Worm (Caenorhabditis elegans): ENCODE data around the gene F41G3.21.

F41G3.21 gene

ce11 chrII:6756232-6756631 is 3.5 kb upstream of the F41G3.21 start, which contains the start of gene F41G3.3:
TSS of gene F41G3.3 (plus strand) at chrII:6756532.
- TF ChIP-seq hnd-1 (tag; optimal IDR thresholded peaks at IDR 0.05) = no peak
- TF ChIP-seq tbx-11 (GFP tag; IDR thresholded peaks at IDR 0.05) = no peak
- TF ChIP-seq B0310.2 (tag; optimal IDR thresholded peaks at IDR 0.05) = no peak
- TF ChIP-seq ama-1 (optimal IDR thresholded peaks at IDR 0.05) = no peak
- no peak for TF ChIP-seq ceh-13 (GFP tag; optimal IDR thresholded peaks at IDR 0.05)
- TF ChIP-seq tra-4 (tag; optimal IDR thresholded peaks at IDR 0.05) = no peak

- TF ChIP-seq tbx-11 (GFP tag; IDR thresholded peaks at IDR 0.05) = no peak
- TF ChIP-seq ama-1 (optimal IDR thresholded peaks at IDR 0.05) = no peak
- no peak for TF ChIP-seq tbx-37 (GFP tag; conservative IDR thresholded peaks at IDR 0.05)
- TF ChIP-seq B0310.2 (tag; optimal IDR thresholded peaks at IDR 0.05) = no peak
- TF ChIP-seq hmbx-1 (tag; optimal IDR thresholded peaks at IDR 0.05) = no peak
- no peak for TF ChIP-seq sea-1 (GFP tag; conservative IDR thresholded peaks at IDR 0.05)
- TF ChIP-seq F13C5.2 (tag; optimal IDR thresholded peaks at IDR 0.05) = no peak
- TF ChIP-seq pes-1 (GFP tag; IDR thresholded peaks at IDR 0.05) = no peak
- no peak for TF ChIP-seq hnd-1 (tag; optimal IDR thresholded peaks at IDR 0.05)
- TF ChIP-seq flt-1 (GFP tag; IDR thresholded peaks at IDR 0.05) = no peak
- TF ChIP-seq ets-7 (tag; optimal IDR thresholded peaks at IDR 0.05) = no peak
- TF ChIP-seq ceh-13 (GFP tag; optimal IDR thresholded peaks at IDR 0.05) = no peak
- no peak for TF ChIP-seq ceh-36 (tag; optimal IDR thresholded peaks at IDR 0.05)
- TF ChIP-seq aly-1 (tag; optimal IDR thresholded peaks at IDR 0.05) = no peak
- TF ChIP-seq hmg-4 (GFP tag; optimal IDR thresholded peaks at IDR 0.05) = no peak
- no peak for TF ChIP-seq scrt-1 (GFP tag; IDR thresholded peaks at IDR 0.05)
- TF ChIP-seq tra-4 (tag; optimal IDR thresholded peaks at IDR 0.05) = no peak
Measured at ce11 chrII:6754671-6755224, 2.0 kb upstream of the F41G3.21 start, which contains the start of the genes srx-95 and fis-1. TSS of gene srx-95 (minus strand) at chrII:6754771. TSS of gene fis-1 (plus strand) at chrII:6755174.

ce11 chrII:6752027-6752426 is 723 bp downstream of the F41G3.21 start, which contains the start of gene F41G3.19:
TSS of gene F41G3.19 (minus strand) at chrII:6752127.
- no peak for TF ChIP-seq ama-1 (optimal IDR thresholded peaks at IDR 0.05)
- TF ChIP-seq tbx-37 (GFP tag; conservative IDR thresholded peaks at IDR 0.05) = no peak
- no peak for TF ChIP-seq ceh-36 (tag; optimal IDR thresholded peaks at IDR 0.05)

ce11 chrII:6750929-6751328 is 1.8 kb downstream of the F41G3.21 start, which contains the start of gene F41G3.20:
TSS of gene F41G3.20 (minus strand) at chrII:6751029.
- TF ChIP-seq hnd-1 (tag; optimal IDR thresholded peaks at IDR 0.05) (no peak), tra-4 (tag; optimal IDR thresholded peaks at IDR 0.05) (no peak)

- TF ChIP-seq ama-1 (optimal IDR thresholded peaks at IDR 0.05) = no peak
- TF ChIP-seq tbx-37 (GFP tag; conservative IDR thresholded peaks at IDR 0.05) = no peak
- TF ChIP-seq hmg-4 (GFP tag; optimal IDR thresholded peaks at IDR 0.05) = no peak
- no peak for TF ChIP-seq flt-1 (GFP tag; IDR thresholded peaks at IDR 0.05)
- no peak for TF ChIP-seq tbx-11 (GFP tag; IDR thresholded peaks at IDR 0.05)
- no peak for TF ChIP-seq sea-1 (GFP tag; conservative IDR thresholded peaks at IDR 0.05)
- TF ChIP-seq tra-4 (tag; optimal IDR thresholded peaks at IDR 0.05) = no peak
- no peak for TF ChIP-seq ceh-13 (GFP tag; optimal IDR thresholded peaks at IDR 0.05)
- no peak for TF ChIP-seq aly-1 (tag; optimal IDR thresholded peaks at IDR 0.05)
- TF ChIP-seq ets-7 (tag; optimal IDR thresholded peaks at IDR 0.05) = no peak
Measured at ce11 chrII:6749422-6749821, 3.3 kb downstream of the F41G3.21 start, which contains the start of gene F41G3.10. TSS of gene F41G3.10 (minus strand) at chrII:6749522.

- TF ChIP-seq hmbx-1 (tag; optimal IDR thresholded peaks at IDR 0.05) (no peak), hnd-1 (tag; optimal IDR thresholded peaks at IDR 0.05) (no peak), F13C5.2 (tag; optimal IDR thresholded peaks at IDR 0.05) (no peak), sea-1 (GFP tag; conservative IDR thresholded peaks at IDR 0.05) (no peak), scrt-1 (GFP tag; IDR thresholded peaks at IDR 0.05) (no peak), tbx-11 (GFP tag; IDR thresholded peaks at IDR 0.05) (no peak), flt-1 (GFP tag; IDR thresholded peaks at IDR 0.05) (no peak), ceh-36 (tag; optimal IDR thresholded peaks at IDR 0.05) (no peak), ets-7 (tag; optimal IDR thresholded peaks at IDR 0.05) (no peak), tbx-37 (GFP tag; conservative IDR thresholded peaks at IDR 0.05) (no peak), aly-1 (tag; optimal IDR thresholded peaks at IDR 0.05) (no peak), pes-1 (GFP tag; IDR thresholded peaks at IDR 0.05) (no peak), tra-4 (tag; optimal IDR thresholded peaks at IDR 0.05) (no peak), hmg-4 (GFP tag; optimal IDR thresholded peaks at IDR 0.05) (no peak), B0310.2 (tag; optimal IDR thresholded peaks at IDR 0.05) (no peak), ama-1 (optimal IDR thresholded peaks at IDR 0.05) (no peak), ceh-13 (GFP tag; optimal IDR thresholded peaks at IDR 0.05) (no peak)
Measured at ce11 chrII:6746404-6746803, 6.3 kb downstream of the F41G3.21 start, which contains the start of gene F41G3.5. TSS of gene F41G3.5 (plus strand) at chrII:6746704.

- TF ChIP-seq ceh-13 (GFP tag; optimal IDR thresholded peaks at IDR 0.05) (no peak), pes-1 (GFP tag; IDR thresholded peaks at IDR 0.05) (no peak), hnd-1 (tag; optimal IDR thresholded peaks at IDR 0.05) (no peak), ets-7 (tag; optimal IDR thresholded peaks at IDR 0.05) (no peak), tbx-11 (GFP tag; IDR thresholded peaks at IDR 0.05) (no peak), sea-1 (GFP tag; conservative IDR thresholded peaks at IDR 0.05) (no peak), B0310.2 (tag; optimal IDR thresholded peaks at IDR 0.05) (no peak), scrt-1 (GFP tag; IDR thresholded peaks at IDR 0.05) (no peak), hmg-4 (GFP tag; optimal IDR thresholded peaks at IDR 0.05) (no peak), flt-1 (GFP tag; IDR thresholded peaks at IDR 0.05) (no peak), aly-1 (tag; optimal IDR thresholded peaks at IDR 0.05) (no peak), tra-4 (tag; optimal IDR thresholded peaks at IDR 0.05) (no peak), hmbx-1 (tag; optimal IDR thresholded peaks at IDR 0.05) (no peak), F13C5.2 (tag; optimal IDR thresholded peaks at IDR 0.05) (no peak), tbx-37 (GFP tag; conservative IDR thresholded peaks at IDR 0.05) (no peak), ceh-36 (tag; optimal IDR thresholded peaks at IDR 0.05) (no peak), ama-1 (optimal IDR thresholded peaks at IDR 0.05) (no peak)
Measured at ce11 chrII:6745783-6746182, 7.0 kb downstream of the F41G3.21 start, which contains the start of gene ins-14. TSS of gene ins-14 (minus strand) at chrII:6745814.

Measured in whole organism, early embryonic.